Worm (Caenorhabditis elegans) whole organism, dauer: ENCODE data around the gene F53F1.3.

Source experiments
- unc-62 ChIP-seq: sonication (generic microtip); optimal IDR thresholded peaks from 2 replicates; lab custom pipeline; 2017; ENCODE audit warnings: missing biosample characterization, missing genetic modification reagents, missing genetic modification characterization

The F53F1.3 gene

DNA sequence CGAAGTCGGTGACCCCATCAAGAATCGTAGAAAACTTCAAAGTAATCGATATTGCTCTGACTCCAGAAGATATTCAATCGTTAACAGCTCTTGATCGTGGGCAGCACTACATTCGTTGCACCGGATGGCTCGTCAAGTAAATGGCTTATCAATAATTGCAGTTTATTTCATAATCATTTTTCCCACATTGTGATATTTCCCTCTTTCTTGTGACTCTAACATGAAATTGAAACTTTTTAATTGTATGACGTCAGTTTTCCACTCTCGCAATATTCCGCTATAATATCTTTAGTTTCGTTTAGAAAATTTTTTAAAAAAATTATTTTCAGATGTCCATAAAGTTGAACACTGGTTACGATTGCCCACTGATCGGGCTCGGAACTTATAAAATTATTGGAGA, at the start of gene F53F1.3:
Gene F53F1.3 (plus strand): TSS at position 330 of the 400 bp plus-strand sequence.
- TF ChIP-seq unc-62 (GFP tag; lab: Kevin White, UChicago): no peak

DNA sequence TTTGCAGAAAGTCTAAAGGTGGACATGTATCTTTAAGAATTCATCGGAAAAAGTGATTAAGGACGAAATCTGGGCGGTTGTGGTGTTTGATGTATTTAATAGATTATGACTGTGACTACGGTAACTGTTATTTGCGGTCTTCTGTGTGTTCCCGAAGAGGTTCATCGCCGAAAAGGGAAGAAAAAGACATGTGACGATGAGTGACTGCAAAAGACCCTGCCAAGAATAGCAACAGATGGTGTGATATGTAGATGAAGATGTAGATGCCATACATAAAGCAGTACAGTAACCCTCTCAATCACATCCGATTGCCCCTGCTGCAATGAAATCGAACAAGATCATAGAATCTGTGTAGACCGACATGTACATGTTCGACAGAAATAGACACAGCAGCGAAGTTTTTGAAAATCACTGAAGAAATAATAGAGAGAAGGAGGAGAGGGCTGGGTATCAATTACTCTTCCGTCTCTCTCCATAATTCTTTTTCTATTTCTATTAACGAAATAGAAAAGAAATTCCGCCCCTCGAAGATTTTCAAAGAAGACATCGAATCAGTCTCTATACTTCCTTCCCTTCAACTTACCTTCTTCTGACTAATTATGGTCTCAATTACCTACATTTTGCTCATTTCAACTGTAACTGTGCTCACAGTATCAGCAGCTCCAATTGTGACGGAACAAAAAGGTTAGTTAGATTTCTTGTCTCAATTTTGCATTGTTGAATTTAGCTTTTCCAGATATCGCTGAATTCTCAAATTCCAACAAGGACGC, 49.0 kb upstream of the F53F1.3 start, which contains the start of gene F32H5.3:
Gene F32H5.3 (plus strand): TSS at position 513 of the 770 bp plus-strand sequence.
- TF ChIP-seq unc-62 (GFP tag; lab: Kevin White, UChicago): no peak

DNA sequence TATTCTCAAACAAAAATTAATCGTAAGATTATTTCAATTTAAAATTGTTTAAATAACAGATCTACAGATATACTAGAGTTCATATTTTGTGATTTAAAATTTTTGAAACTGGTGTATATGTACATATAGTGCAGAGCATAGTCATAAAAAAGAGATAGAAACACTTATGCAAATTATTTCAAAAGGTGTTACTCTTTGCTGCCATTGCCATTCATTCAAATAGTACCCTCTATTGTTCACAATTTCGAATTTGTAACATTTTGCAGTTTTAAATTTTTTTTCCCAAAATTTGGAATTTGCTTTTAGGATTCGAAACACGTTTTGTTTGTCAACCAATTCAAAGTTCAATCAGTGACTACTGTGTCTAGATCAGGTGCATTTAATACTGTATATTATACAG, 47.8 kb upstream of the F53F1.3 start, which contains the start of gene F32H5.4:
Gene F32H5.4 (plus strand): TSS at position 301 of the 400 bp plus-strand sequence.
- TF ChIP-seq unc-62 (GFP tag; lab: Kevin White, UChicago): no peak

DNA sequence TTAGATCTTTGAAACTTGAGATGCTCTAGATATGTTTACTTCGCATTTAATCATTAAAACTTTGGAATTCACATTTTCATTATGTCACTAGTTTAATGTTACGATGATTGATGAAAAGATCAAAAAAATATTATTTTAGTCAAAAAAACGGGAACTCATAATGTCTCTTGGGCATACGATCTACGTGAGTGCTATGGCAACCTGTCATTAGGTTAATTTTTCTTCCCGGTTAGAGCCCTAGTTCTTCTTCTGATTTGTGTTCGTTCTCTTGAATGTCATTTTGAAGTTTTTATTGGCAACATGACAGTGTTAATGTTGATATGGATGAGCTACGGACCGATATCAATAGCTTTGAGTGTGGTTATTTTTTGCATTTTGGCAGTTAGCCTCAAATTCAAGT, 44.6 kb upstream of the F53F1.3 start, which contains the start of gene srg-46:
Gene srg-46 (plus strand): TSS at position 301 of the 400 bp plus-strand sequence.
- TF ChIP-seq unc-62 (GFP tag; lab: Kevin White, UChicago): no peak

DNA sequence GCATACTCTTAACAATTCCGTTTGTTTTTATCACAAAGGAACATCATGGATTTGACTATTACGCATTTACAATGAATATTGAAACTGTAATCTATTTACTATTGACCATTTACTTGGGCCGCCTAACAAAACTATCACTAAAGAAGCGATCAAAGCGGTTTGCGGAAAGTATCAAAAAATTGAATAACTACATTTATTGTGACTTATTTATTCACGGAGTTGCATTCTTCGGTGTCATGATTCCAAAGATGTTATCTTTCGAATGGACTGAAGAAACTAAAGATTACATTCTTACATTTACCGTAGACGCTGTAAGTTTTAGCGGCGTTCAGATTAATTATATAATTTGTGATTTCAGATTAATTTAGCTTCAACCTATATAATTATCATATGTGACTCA, 43.8 kb upstream of the F53F1.3 start:
- TF ChIP-seq unc-62 (GFP tag; lab: Kevin White, UChicago): no peak

DNA sequence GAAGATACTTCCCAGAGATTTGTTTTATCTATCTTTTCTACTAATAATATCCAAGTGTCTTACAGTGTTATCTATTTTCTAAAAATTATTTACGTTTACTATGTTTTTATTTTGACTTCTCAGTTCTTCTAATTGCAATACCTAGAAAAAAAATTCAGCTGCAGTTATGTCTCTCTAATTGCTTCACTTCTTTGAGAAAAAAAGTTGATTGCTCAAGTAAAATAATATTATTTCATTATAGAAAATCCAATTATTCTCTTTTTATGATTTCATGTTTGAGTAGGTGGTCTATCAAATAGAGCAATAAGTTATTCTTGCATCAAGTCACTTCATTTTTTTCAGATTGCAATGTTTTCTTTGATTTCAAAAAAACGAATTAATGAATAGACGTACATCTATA, 41.6 kb upstream of the F53F1.3 start:
- TF ChIP-seq unc-62 (GFP tag; lab: Kevin White, UChicago): no peak

DNA sequence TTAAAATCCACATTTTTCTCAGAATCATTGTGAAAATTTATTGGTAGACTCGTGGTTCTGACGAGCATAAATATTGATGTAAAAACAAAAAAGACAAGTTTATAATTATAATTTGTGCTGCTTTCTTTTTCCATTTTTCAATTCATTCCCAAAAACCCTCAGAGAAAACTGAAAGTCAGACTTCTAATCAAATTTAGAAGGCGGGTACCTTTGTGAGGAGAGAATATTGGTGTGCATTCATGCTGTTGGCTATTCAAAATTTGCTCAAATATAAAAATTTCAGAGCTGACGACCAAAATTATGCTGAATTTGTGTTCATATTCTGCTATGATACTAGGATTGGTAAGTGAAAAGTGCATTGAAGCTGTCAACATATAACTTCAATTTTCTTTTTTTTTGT, 41.0 kb upstream of the F53F1.3 start, which contains the start of gene srx-125:
Gene srx-125 (plus strand): TSS at position 301 of the 400 bp plus-strand sequence.
- TF ChIP-seq unc-62 (GFP tag; lab: Kevin White, UChicago): no peak

DNA sequence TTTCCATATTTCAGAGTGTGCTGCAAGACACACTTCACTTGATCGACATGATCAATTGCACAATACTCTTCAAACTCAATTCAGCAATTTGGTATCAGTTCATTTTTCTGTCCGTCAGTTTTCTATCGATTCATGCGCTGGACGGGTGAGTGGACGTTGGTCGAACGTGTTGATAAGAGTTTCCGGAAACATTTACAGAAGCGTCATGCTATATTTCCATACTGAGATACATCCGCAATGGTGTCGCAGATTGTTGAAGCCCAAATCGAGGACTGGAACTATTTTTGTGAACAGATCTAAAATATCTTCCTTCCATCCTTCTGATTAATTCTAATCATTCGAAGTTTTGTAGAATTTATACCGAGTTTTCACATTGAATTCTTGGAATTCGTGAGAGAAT, 38.4 kb upstream of the F53F1.3 start:
- no peak for TF ChIP-seq unc-62 (GFP tag; lab: Kevin White, UChicago)

DNA sequence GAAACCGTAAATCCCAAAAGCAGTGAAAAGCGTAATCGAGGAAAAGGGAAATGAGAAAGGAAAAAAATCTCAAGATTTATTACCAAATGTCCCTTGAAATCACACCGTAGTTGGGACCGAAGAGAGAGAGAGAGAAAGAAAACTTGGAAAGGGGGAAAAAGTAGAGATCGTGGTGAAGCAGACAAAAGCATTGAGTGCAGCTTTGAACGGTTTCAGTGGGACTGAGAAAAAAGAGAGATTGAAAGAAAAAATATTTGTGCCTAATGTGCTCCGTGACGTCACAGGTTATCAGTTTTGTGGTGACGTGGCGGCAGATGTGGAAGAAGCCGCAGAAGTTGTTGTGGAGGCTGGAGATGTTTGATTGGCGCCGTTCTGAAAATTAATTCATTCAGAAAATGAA, 37.8 kb upstream of the F53F1.3 start:
- TF ChIP-seq unc-62 (GFP tag; lab: Kevin White, UChicago): no peak

DNA sequence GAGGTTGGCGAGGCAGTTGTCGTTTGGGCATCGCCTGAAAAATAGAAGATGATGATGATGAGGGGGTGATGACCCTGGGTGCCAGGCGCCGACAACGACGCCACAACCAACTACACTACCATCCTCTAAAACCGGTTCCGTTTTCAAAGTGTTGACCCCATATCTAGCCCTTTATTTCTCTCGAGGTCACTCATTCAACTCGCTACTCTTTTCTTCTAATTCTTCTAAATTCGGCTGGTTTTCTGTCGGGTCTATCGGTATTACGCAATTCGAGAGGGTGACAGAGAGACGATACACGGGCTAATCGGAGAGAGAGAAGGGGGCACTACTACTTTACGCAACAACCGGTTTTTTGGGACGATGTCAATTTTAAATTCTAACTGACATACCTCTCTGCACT, 36.7 kb upstream of the F53F1.3 start:
- no peak for TF ChIP-seq unc-62 (GFP tag; lab: Kevin White, UChicago)

DNA sequence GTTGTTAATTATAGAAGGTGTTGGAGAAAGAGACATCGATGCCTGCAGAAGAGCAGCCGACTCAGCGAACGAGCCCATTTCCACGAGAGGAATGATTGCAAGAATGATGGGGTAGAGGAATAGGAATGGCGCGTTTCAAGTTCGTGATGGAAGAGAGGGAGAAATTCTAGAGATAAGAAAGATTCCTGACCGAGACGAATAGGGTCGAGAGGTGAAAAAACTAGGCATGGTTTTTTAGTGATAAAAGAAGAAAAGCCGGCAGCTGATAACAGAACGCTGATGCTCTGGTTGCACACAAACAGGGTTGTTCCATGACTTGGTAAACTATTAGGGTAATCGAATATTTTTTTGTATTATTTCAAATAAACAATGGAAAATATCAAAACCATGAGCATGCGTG, 35.2 kb upstream of the F53F1.3 start:
- TF ChIP-seq unc-62 (GFP tag; lab: Kevin White, UChicago): no peak

DNA sequence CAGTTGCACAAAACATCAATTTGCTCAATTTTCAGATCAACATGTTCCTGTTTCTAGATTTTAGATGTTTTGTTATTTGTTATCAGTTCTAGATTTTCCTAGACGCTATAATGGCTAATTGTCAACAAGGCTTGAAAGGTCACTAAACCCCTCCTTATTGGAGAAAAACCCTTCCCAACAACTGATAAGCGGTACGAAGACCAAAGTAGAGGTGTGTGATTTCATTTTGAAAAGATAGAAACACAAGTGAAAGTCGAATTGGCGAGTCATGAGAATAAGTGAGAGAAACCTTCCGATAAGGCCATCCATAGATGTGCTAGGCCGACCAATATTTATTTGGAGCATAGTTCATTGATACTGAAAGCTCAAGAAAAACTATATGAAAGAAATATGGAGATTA, 34.4 kb upstream of the F53F1.3 start:
- no peak for TF ChIP-seq unc-62 (GFP tag; lab: Kevin White, UChicago)

DNA sequence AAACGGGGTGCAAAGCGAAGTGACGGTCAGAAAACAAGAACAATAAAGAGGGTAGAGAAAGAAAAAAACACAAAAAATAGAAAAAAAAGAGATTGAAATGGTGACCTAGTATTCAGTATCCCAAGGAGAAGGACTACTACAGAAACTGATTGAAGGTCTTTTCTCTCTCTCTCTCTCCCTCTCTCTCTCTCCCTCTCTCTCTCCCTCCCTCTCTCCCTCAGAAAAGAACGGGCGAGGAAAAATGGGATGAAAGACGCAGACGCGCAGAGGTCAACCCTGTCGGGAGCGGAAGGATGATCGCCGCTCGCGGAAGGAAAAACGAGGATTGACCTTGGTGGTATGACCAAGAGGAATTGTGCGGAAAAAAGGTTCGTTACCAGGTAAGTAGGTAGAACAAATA, 33.5 kb upstream of the F53F1.3 start:
- no peak for TF ChIP-seq unc-62 (GFP tag; lab: Kevin White, UChicago)

DNA sequence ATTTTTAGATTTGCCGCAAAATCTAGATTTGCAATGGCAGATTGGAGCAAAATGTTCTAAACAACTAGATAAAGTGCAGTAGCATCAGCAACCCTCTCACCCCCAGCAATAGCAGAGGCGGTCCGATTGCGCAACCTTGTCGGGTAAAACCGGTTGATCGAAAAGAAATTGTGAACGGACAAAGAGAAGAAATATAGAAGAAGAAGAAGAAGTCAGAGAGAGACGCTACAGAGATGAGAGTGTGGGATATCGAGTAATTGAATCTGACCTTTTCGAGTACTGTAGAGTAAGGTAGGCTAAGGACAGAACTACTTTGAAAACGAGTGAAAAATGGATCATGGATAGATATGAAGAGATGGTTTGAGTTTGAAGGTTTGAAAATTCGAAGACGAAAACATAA, 32.2 kb upstream of the F53F1.3 start:
- no peak for TF ChIP-seq unc-62 (GFP tag; lab: Kevin White, UChicago)

DNA sequence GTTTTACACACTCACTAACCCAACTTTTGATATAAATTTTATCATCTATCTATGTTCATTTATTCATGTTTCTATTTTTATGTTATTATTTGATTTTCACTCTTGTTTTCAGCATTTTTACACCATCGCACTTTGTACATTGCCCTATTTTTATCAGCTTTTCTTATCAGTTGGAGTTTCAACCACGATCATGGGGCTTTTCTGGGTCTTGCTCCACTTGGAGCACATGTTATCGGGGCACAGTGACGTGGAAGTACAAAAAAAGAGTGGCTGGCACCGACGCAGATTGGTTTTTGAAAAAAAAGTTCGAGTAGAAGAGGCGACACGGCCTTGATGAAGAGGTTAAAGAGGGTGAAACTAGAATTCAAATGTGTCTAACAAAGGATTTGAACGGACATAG, 30.9 kb upstream of the F53F1.3 start:
- no peak for TF ChIP-seq unc-62 (GFP tag; lab: Kevin White, UChicago)

DNA sequence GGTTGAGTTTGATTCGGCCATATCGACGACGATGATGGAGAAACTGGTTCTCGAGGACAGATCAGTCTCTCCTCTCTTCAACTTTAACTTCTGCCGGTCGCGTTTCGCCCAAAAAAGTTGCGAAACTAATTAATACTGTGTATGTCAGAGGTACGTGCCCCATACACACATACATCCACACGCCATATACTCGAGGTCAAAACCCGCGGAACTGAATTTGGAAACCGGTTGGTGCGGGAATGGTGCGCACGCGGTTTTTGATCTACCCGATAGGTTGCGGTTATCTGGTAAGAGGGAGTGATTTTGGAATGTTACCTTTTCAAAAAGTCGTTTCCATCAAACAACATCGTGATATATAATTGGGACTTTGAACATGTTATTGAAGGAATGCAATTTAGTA, 27.9 kb upstream of the F53F1.3 start, which contains the start of gene ifbp-1:
Gene ifbp-1 (minus strand): TSS at position 85 of the 400 bp plus-strand sequence.
- TF ChIP-seq unc-62 (GFP tag; lab: Kevin White, UChicago): no peak

DNA sequence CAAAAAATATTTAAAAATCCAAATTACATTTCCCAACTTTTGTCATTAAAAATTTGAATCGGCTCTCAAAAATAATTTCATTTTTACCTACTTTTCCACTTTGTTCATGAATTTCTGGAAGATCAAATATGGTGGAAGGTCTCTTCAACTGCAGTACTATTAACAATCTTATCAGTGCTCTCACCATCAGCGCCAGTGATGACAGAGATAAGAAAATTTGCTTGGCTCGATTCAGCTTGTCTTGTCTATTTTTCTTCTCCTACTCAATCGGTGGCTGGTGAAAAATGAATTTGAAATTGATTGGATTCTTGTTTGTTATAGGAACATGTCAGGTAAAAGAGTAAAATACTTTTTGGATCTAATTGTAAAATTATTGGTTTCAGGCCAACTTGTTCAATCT, 27.1 kb upstream of the F53F1.3 start, which contains the start of gene cpz-2:
Gene cpz-2 (plus strand): TSS at position 210 of the 400 bp plus-strand sequence.
- TF ChIP-seq unc-62 (GFP tag; lab: Kevin White, UChicago): no peak
